Worm (Caenorhabditis elegans) whole organism, L1 larva: ENCODE results near the gene C09F9.2.

Experiments
- aly-2 ChIP-seq: fragments of 150-350 bp; optimal IDR thresholded peaks from 2 replicates; lab custom pipeline; 2014; ENCODE audit warnings: missing biosample characterization, missing genetic modification characterization
- ceh-82 ChIP-seq, 3 experiments: fragments of 150-350 bp in 1 of 3; sonication (generic microtip) in 2 of 3; optimal IDR thresholded peaks; 2 replicates each; lab custom pipeline; 2014 to 2017; ENCODE audit warnings: missing biosample characterization in 3 of 3, missing genetic modification characterization in 3 of 3
- dpl-1 ChIP-seq, 3 experiments: fragments of 150-350 bp in 2 of 3; sonication (generic microtip) in 1 of 3; optimal IDR thresholded peaks; 2 replicates each; lab custom pipeline; 2014 to 2017; ENCODE audit warnings: missing biosample characterization in 3 of 3, missing genetic modification characterization in 3 of 3, missing genetic modification reagents in 3 of 3
- efl-1 ChIP-seq, 4 experiments: fragments of 150-350 bp; optimal IDR thresholded peaks in 3 of 4; peaks in 1 of 4; 1 replicate in 1 of 4; 2 replicates in 3 of 4; lab custom pipeline; 2014; ENCODE audit warnings: missing biosample characterization in 2 of 4, missing genetic modification characterization in 2 of 4, missing genetic modification reagents in 2 of 4
- nhr-11 ChIP-seq: fragments of 150-350 bp; optimal IDR thresholded peaks from 2 replicates; lab custom pipeline; 2014; ENCODE audit warnings: missing biosample characterization, missing genetic modification characterization
- nhr-12 ChIP-seq: sonication (generic microtip); optimal IDR thresholded peaks from 2 replicates; lab custom pipeline; 2017; ENCODE audit warnings: missing biosample characterization, missing genetic modification characterization
- sup-37 ChIP-seq: fragments of 200-800 bp; sonication (Bioruptor generic); optimal IDR thresholded peaks from 2 replicates; lab custom pipeline; 2018; ENCODE audit warnings: mild to moderate bottlenecking, missing genetic modification characterization, missing compliant biosample characterization
- tlp-1 ChIP-seq: fragments of 150-350 bp; optimal IDR thresholded peaks from 2 replicates; lab custom pipeline; 2014; ENCODE audit warnings: missing biosample characterization, missing genetic modification characterization
- unc-130 ChIP-seq: fragments of 150-350 bp; optimal IDR thresholded peaks from 2 replicates; lab custom pipeline; 2017; ENCODE audit warnings: missing biosample characterization, missing genetic modification characterization, inconsistent platforms
- unc-62 ChIP-seq: fragments of 150-350 bp; optimal IDR thresholded peaks from 2 replicates; lab custom pipeline; 2014; ENCODE audit warnings: missing biosample characterization, missing genetic modification reagents, missing genetic modification characterization
- unc-86 ChIP-seq: sonication (generic microtip); optimal IDR thresholded peaks from 2 replicates; lab custom pipeline; 2016; ENCODE audit warnings: missing genetic modification characterization, missing compliant biosample characterization
- vab-15 ChIP-seq: sonication (generic microtip); optimal IDR thresholded peaks from 2 replicates; lab custom pipeline; 2017; ENCODE audit warnings: missing genotype, mild to moderate bottlenecking, missing genetic modification characterization, missing compliant biosample characterization
- zag-1 ChIP-seq: fragments of 150-350 bp; optimal IDR thresholded peaks from 2 replicates; lab custom pipeline; 2014; ENCODE audit warnings: missing biosample characterization, missing genetic modification characterization
- ztf-4 ChIP-seq: fragments of 150-350 bp; optimal IDR thresholded peaks from 2 replicates; lab custom pipeline; 2014; ENCODE audit warnings: missing biosample characterization, missing genetic modification characterization

DNA sequence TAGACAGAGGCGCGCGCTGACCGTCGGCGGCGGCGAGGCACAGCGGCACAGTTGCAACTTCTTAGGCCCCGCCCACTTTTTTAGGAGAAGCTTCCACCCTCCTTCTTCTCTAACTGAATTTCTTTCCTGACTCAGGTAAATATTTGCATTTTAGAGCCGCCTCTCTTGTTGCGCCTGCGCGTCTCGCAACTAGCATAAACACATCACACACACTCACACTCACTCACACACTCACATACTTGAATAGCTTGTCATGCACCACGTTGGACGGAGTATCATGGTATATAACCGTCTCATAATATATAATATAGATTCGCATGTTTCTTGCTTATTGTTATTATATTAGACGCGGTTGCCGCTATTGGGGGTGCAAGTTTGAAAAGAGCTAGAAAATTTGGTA lies 20.9 kb upstream of the C09F9.2 start, which contains the start of gene unc-52:
- TF ChIP-seq unc-62 (GFP tag; lab: Kevin White, UChicago) (no peak), tlp-1 (tag; lab: Kevin White, UChicago) (no peak), aly-2 (no peak), nhr-11 (tag; lab: Kevin White, UChicago) (no peak), unc-130 (tag; lab: Kevin White, UChicago) (no peak), ceh-82 (tag; optimal IDR thresholded peaks at IDR 0.05; lab: Kevin White, UChicago) (no peak), zag-1 (tag; lab: Kevin White, UChicago) (no peak), efl-1 (optimal IDR thresholded peaks at IDR 0.05; lab: Kevin White, UChicago) (no peak), efl-1 (GFP tag; optimal IDR thresholded peaks at IDR 0.05 in 1 of 2; lab: Kevin White, UChicago) (no peak), vab-15 (tag; lab: Kevin White, UChicago) (no peak), dpl-1 (GFP tag; optimal IDR thresholded peaks at IDR 0.05; lab: Kevin White, UChicago) (no peak), nhr-12 (tag; lab: Kevin White, UChicago) (no peak), ztf-4 (tag; lab: Kevin White, UChicago) (no peak), unc-86 (tag; lab: Kevin White, UChicago) (no peak), sup-37 (GFP tag; lab: Kevin White, UChicago) (no peak)
